Fruit fly (Drosophila melanogaster) whole organism, pupa: Measurements from ENCODE around the gene cDIP.

Experiments used
- CG10348 ChIP-seq: fragments of 200-800 bp; sonication (Bioruptor generic); IDR thresholded peaks from 2 replicates; pipeline ENCODE4 v1.3.6; 2022; ENCODE audit warnings: missing biosample characterization, missing genetic modification characterization
- CG12605 ChIP-seq: fragments of 200-800 bp; sonication (Bioruptor generic); IDR thresholded peaks from 2 replicates; pipeline ENCODE4 v1.3.6; 2022; ENCODE audit warnings: missing biosample characterization, missing genetic modification characterization
- CG13204 ChIP-seq: fragments of 200-800 bp; sonication (Bioruptor generic); optimal IDR thresholded peaks from 2 replicates; lab custom pipeline; 2018; ENCODE audit warnings: missing biosample characterization, mild to moderate bottlenecking, missing genetic modification characterization, moderate library complexity
- CG15710 ChIP-seq: fragments of 200-800 bp; sonication (Bioruptor generic); optimal IDR thresholded peaks from 2 replicates; lab custom pipeline; 2018; ENCODE audit warnings: missing biosample characterization, mild to moderate bottlenecking, missing genetic modification characterization, moderate library complexity
- CG34367 ChIP-seq: fragments of 200-800 bp; sonication (Bioruptor generic); optimal IDR thresholded peaks from 2 replicates; lab custom pipeline; 2018; ENCODE audit warnings: missing biosample characterization, mild to moderate bottlenecking, missing genetic modification characterization
- CG8301 ChIP-seq: fragments of 200-800 bp; sonication (Bioruptor generic); optimal IDR thresholded peaks from 2 replicates; lab custom pipeline; 2018; ENCODE audit warnings: missing biosample characterization, mild to moderate bottlenecking, missing genetic modification characterization
- D1 ChIP-seq: fragments of 200-800 bp; sonication (Bioruptor generic); optimal IDR thresholded peaks from 2 replicates; lab custom pipeline; 2018; ENCODE audit warnings: missing biosample characterization, mild to moderate bottlenecking, missing genetic modification characterization, moderate library complexity
- Ets98B ChIP-seq: fragments of 200-800 bp; sonication (Bioruptor generic); IDR thresholded peaks from 2 replicates; pipeline ENCODE4 v1.3.6; 2022; ENCODE audit warnings: missing biosample characterization, missing genetic modification characterization
- Snoo ChIP-seq: fragments of 200-800 bp; sonication (Bioruptor generic); optimal IDR thresholded peaks from 3 replicates; lab custom pipeline; 2017; ENCODE audit warnings: missing biosample characterization, mild to moderate bottlenecking, missing genetic modification characterization, inconsistent platforms
- fd96Ca ChIP-seq: fragments of 200-800 bp; sonication (Bioruptor generic); IDR thresholded peaks from 3 replicates; pipeline ENCODE4 v1.3.6; 2022; ENCODE audit warnings: missing biosample characterization, missing genetic modification characterization

DNA sequence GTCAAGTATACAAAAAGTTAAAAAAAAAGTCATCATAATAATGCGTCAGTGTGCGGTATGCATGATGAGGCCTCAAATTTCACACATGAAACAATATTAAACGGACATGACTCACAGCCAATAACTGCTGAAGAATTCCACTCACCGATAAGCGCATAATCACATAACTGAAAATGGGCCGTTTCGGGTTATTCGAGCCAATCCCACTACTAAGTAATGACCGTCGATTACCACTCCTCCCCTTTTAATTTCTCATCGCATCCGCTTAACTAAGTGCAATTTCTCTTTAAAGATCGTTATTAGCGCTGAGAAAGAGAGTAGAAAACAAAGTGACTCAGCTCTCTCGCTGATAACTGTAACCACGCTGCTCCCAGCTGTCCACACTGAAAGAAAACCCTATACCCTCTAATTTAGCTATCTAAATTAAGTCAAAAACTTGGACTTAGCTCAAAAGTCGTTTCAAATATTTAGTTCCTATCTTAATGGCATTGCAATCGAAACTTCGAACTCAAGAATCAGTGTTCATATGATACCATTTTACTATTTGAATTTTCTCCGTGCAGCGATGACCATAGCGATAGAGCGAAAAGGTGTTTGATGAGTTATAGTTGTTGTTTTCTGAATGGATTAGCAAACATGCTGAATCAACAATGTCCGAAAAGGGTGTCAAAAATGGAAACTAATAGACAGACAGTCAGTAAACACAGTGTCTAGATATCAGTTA lies 48.0 kb downstream of the cDIP start:
- TF ChIP-seq Ets98B (GFP tag; lab: Robert Waterston, UW) (peak; percentile 91), CG8301 (tag; lab: Kevin White, UChicago) (peak; percentile 85), CG12605 (GFP tag; lab: Robert Waterston, UW) (peak; percentile 90), CG10348 (GFP tag; lab: Robert Waterston, UW) (0 out of 2 replicates have a peak, but pooled peaks have one; percentile 10), CG13204 (no peak), CG15710 (tag; lab: Kevin White, UChicago) (peak; percentile 49), D1 (no peak), CG34367 (tag; lab: Kevin White, UChicago) (no peak), Snoo (tag; lab: Kevin White, UChicago) (peak; percentile 56), fd96Ca (peak; percentile 88)
